Worm (Caenorhabditis elegans) whole organism, mixed stage, embryonic: Measurements from ENCODE around the gene C04A2.15.

Experiments used
- M03D4.4 ChIP-seq: sonication (generic microtip); optimal IDR thresholded peaks from 2 replicates; lab custom pipeline; 2017; ENCODE audit warnings: mild to moderate bottlenecking, missing genetic modification characterization, missing compliant biosample characterization
- bed-3 ChIP-seq: fragments of 200-800 bp; sonication (Bioruptor generic); optimal IDR thresholded peaks from 3 replicates; lab custom pipeline; 2018; ENCODE audit warnings: mild to moderate bottlenecking, missing genetic modification characterization, moderate library complexity, missing compliant biosample characterization
- ceh-43 ChIP-seq: fragments of 200-800 bp; sonication (Bioruptor generic); optimal IDR thresholded peaks from 2 replicates; lab custom pipeline; 2018; ENCODE audit warnings: mild to moderate bottlenecking, missing genetic modification characterization, moderate library complexity, missing compliant biosample characterization
- ces-1 ChIP-seq: fragments of 150-350 bp; optimal IDR thresholded peaks from 2 replicates; lab custom pipeline; 2014; ENCODE audit warnings: missing biosample characterization, missing genetic modification reagents, missing genetic modification characterization
- cnd-1 ChIP-seq: fragments of 200-800 bp; sonication (Bioruptor generic); optimal IDR thresholded peaks from 2 replicates; lab custom pipeline; 2018; ENCODE audit warnings: mild to moderate bottlenecking, missing genetic modification characterization, missing compliant biosample characterization
- drap-1 ChIP-seq: fragments of 200-800 bp; sonication (Bioruptor generic); optimal IDR thresholded peaks from 3 replicates; lab custom pipeline; 2018; ENCODE audit warnings: mild to moderate bottlenecking, missing genetic modification characterization, missing compliant biosample characterization
- elt-1 ChIP-seq: sonication (generic microtip); optimal IDR thresholded peaks from 2 replicates; lab custom pipeline; 2017; ENCODE audit warnings: missing genetic modification characterization, mild to moderate bottlenecking, missing compliant biosample characterization, antibody characterized with exemption, moderate library complexity, borderline replicate concordance; ENCODE audit not compliant: insufficient read depth
- elt-3 ChIP-seq: fragments of 150-350 bp; optimal IDR thresholded peaks from 2 replicates; lab custom pipeline; 2014; ENCODE audit warnings: missing biosample characterization, missing genetic modification characterization
- ham-2 ChIP-seq: fragments of 200-800 bp; sonication (Bioruptor generic); optimal IDR thresholded peaks from 2 replicates; lab custom pipeline; 2018; ENCODE audit warnings: mild to moderate bottlenecking, missing genetic modification characterization, missing compliant biosample characterization
- hlh-1 ChIP-seq: fragments of 150-350 bp; optimal IDR thresholded peaks from 2 replicates; lab custom pipeline; 2014; ENCODE audit warnings: missing biosample characterization, missing genetic modification reagents, missing genetic modification characterization
- lin-32 ChIP-seq: fragments of 200-800 bp; sonication (Bioruptor generic); optimal IDR thresholded peaks from 2 replicates; lab custom pipeline; 2018; ENCODE audit warnings: mild to moderate bottlenecking, missing genetic modification characterization, missing compliant biosample characterization
- lsy-2 ChIP-seq: fragments of 150-350 bp; optimal IDR thresholded peaks from 2 replicates; lab custom pipeline; 2014; ENCODE audit warnings: missing biosample characterization, missing genetic modification characterization
- mab-5 ChIP-seq: fragments of 150-350 bp; optimal IDR thresholded peaks from 2 replicates; lab custom pipeline; 2014; ENCODE audit warnings: missing biosample characterization, missing genetic modification characterization
- mep-1 ChIP-seq: fragments of 150-350 bp; optimal IDR thresholded peaks from 2 replicates; lab custom pipeline; 2017; ENCODE audit warnings: missing biosample characterization, missing genetic modification reagents, missing genetic modification characterization, inconsistent platforms
- nhr-12 ChIP-seq: fragments of 150-350 bp; optimal IDR thresholded peaks from 2 replicates; lab custom pipeline; 2014; ENCODE audit warnings: missing biosample characterization, missing genetic modification characterization
- nhr-2 ChIP-seq: fragments of 150-350 bp; optimal IDR thresholded peaks from 2 replicates; lab custom pipeline; 2014; ENCODE audit warnings: missing biosample characterization, missing genetic modification characterization
- nhr-237 ChIP-seq: fragments of 150-350 bp; optimal IDR thresholded peaks from 2 replicates; lab custom pipeline; 2014; ENCODE audit warnings: missing biosample characterization, missing genetic modification characterization
- nhr-28 ChIP-seq: fragments of 150-350 bp; optimal IDR thresholded peaks from 2 replicates; lab custom pipeline; 2014; ENCODE audit warnings: missing biosample characterization, missing genetic modification characterization
- sptf-1 ChIP-seq: sonication (generic microtip); optimal IDR thresholded peaks from 2 replicates; lab custom pipeline; 2017; ENCODE audit warnings: mild to moderate bottlenecking, missing genetic modification characterization, moderate library complexity, missing compliant biosample characterization
- tbx-8 ChIP-seq: fragments of 200-800 bp; sonication (Bioruptor generic); optimal IDR thresholded peaks from 2 replicates; lab custom pipeline; 2018; ENCODE audit warnings: mild to moderate bottlenecking, missing genetic modification characterization, moderate library complexity, missing compliant biosample characterization
- unc-120 ChIP-seq: sonication (generic microtip); optimal IDR thresholded peaks from 2 replicates; lab custom pipeline; 2017; ENCODE audit warnings: missing genetic modification characterization, missing compliant biosample characterization; ENCODE audit not compliant: poor library complexity, severe bottlenecking
- unc-62 ChIP-seq: fragments of 150-350 bp; optimal IDR thresholded peaks from 2 replicates; lab custom pipeline; 2014; ENCODE audit warnings: missing biosample characterization, missing genetic modification reagents, missing genetic modification characterization
- ztf-11 ChIP-seq: fragments of 150-350 bp; optimal IDR thresholded peaks from 2 replicates; lab custom pipeline; 2014; ENCODE audit warnings: missing biosample characterization, missing genetic modification characterization

Gene C04A2.15

ce11 chrII:6900708-6901107 is 48.7 kb downstream of the C04A2.15 start:
- TF ChIP-seq nhr-237 (tag; lab: Kevin White, UChicago) (no peak), ceh-43 (GFP tag; lab: Kevin White, UChicago) (no peak), nhr-2 (tag; lab: Kevin White, UChicago) (no peak), mab-5 (tag; lab: Kevin White, UChicago) (no peak), mep-1 (tag; lab: Kevin White, UChicago) (no peak), unc-62 (no peak), nhr-12 (tag; lab: Kevin White, UChicago) (no peak), nhr-28 (tag; lab: Kevin White, UChicago) (no peak), unc-120 (no peak), ces-1 (GFP tag; lab: Kevin White, UChicago) (no peak), ztf-11 (tag; lab: Kevin White, UChicago) (no peak), elt-1 (no peak), lsy-2 (tag; lab: Kevin White, UChicago) (no peak), bed-3 (GFP tag; lab: Kevin White, UChicago) (no peak), tbx-8 (GFP tag; lab: Kevin White, UChicago) (no peak), sptf-1 (tag; lab: Kevin White, UChicago) (no peak), M03D4.4 (tag; lab: Kevin White, UChicago) (no peak), cnd-1 (tag; lab: Kevin White, UChicago) (no peak), elt-3 (tag; lab: Kevin White, UChicago) (no peak), ham-2 (GFP tag; lab: Kevin White, UChicago) (no peak)

- no peak for TF ChIP-seq elt-1
- TF ChIP-seq ham-2 (GFP tag; lab: Kevin White, UChicago), result no peak
- TF ChIP-seq hlh-1 (tag; lab: Kevin White, UChicago), result no peak
- TF ChIP-seq lin-32 (GFP tag; lab: Kevin White, UChicago), result no peak
- no peak for TF ChIP-seq drap-1 (GFP tag; lab: Kevin White, UChicago)
- TF ChIP-seq tbx-8 (GFP tag; lab: Kevin White, UChicago), result no peak
- TF ChIP-seq, all 35 proteins: peak for 0
These were observed 49.8 kb downstream of the C04A2.15 start, which contains the start of gene psmd-9 for ce11 chrII:6901795-6902194. Gene psmd-9, plus strand, starts transcription at chrII:6902095.
